Fruit fly (Drosophila melanogaster) S2 (cell line): Measurements from ENCODE around the gene CG15882.

Experiments
- CG8478 ChIP-seq: fragments of >200 bp; optimal IDR thresholded peaks from 2 replicates; lab custom pipeline; 2018
- CTCF ChIP-seq, 2 experiments: fragments of >200 bp; optimal IDR thresholded peaks; 2 replicates each; lab custom pipeline; 2018

dm6 chrX:19152570-19153287, 28.5 kb upstream of the CG15882 start:
- TF ChIP-seq CTCF (optimal IDR thresholded peaks at IDR 0.05; lab: Kevin White, UChicago) (no peak), CG8478 (no peak)
